Fruit fly (Drosophila melanogaster): Measurements from ENCODE around the gene CG4836.

The CG4836 gene

dm6 chr3R:20013404-20013922 lies at the start of gene CG4836, which contains the start of gene CG17190:
Gene CG4836, plus strand, starts transcription at chr3R:20013872.
Gene CG17190, minus strand, starts transcription at chr3R:20013504.
- no peak for TF ChIP-seq CG11294 (GFP tag; IDR thresholded peaks at IDR 0.05)
- no peak for TF ChIP-seq spab (GFP tag; optimal IDR thresholded peaks at IDR 0.05)
- no peak for TF ChIP-seq CG11762 (GFP tag; optimal IDR thresholded peaks at IDR 0.05; ENCODE audit: insufficient read depth)
- no peak for TF ChIP-seq CG16779 (tag; optimal IDR thresholded peaks at IDR 0.05)
- no peak for TF ChIP-seq CG8319 (GFP tag; optimal IDR thresholded peaks at IDR 0.05)
- TF ChIP-seq fd59A (GFP tag; optimal IDR thresholded peaks at IDR 0.05) = no peak
- no peak for TF ChIP-seq CG7368 (GFP tag; optimal IDR thresholded peaks at IDR 0.05)

DNA sequence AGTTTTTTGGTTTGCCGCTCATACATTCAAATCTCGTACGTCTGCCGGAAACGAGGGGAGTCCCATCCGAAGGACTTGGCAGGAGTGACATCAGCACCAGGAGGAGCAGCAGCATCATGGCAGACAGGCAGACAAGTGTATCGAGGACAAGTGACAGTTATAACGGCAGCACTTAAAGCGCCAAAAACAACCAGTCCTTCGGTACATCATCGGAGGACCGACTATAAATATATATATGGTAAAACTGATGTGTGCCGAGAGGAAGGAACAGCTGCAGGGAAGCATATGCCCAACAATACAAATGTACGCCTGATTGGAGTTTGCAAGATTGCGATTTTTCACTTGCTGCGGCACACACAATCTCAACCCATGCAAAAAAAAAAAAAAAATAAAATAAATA lies 45.0 kb upstream of the CG4836 start:
- TF ChIP-seq CG11762 (GFP tag; optimal IDR thresholded peaks at IDR 0.05; ENCODE audit: insufficient read depth) = no peak
- TF ChIP-seq dac (GFP tag; optimal IDR thresholded peaks at IDR 0.05) = no peak
- no peak for TF ChIP-seq cyc (GFP tag; optimal IDR thresholded peaks at IDR 0.05)
- TF ChIP-seq CG4318 (GFP tag; optimal IDR thresholded peaks at IDR 0.05) = no peak
- TF ChIP-seq CG8319 (GFP tag; optimal IDR thresholded peaks at IDR 0.05) = no peak
- no peak for TF ChIP-seq Hr39 (GFP tag; optimal IDR thresholded peaks at IDR 0.05)
- TF ChIP-seq CG10669 (GFP tag; optimal IDR thresholded peaks at IDR 0.05) = no peak

- TF ChIP-seq Eip93F (GFP tag; optimal IDR thresholded peaks at IDR 0.05) (no peak), Sox15 (GFP tag; optimal IDR thresholded peaks at IDR 0.05) (no peak), eg (GFP tag; IDR thresholded peaks at IDR 0.05) (no peak), CG6276 (GFP tag; optimal IDR thresholded peaks at IDR 0.05) (no peak)
These were observed 41.1 kb upstream of the CG4836 start, which contains the start of gene CG31213 for dm6 chr3R:19972598-19972997. Gene CG31213, plus strand, starts transcription at chr3R:19972898.

DNA sequence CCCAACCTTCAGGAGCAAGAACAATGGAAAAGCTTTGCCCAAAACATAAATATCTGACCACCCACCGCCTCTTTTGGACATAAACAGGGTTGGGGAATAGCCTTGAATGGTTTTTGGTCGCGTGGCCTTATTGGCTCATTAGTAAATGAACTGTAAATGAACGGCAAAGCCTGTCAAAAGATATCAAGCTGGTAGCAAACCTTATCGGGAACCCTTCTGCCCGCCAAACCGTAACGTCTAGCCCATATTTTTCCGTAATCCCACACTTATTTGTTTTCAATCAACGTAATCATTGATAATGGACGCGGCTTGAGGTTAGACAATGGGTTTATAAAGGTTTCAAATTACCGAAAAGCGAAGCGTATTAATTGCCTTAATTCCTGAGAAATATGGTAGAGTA lies 28.3 kb upstream of the CG4836 start:
- TF ChIP-seq CG6163 (GFP tag; IDR thresholded peaks at IDR 0.05) (no peak), CG9139 (GFP tag; optimal IDR thresholded peaks at IDR 0.05) (no peak), OdsH (GFP tag; optimal IDR thresholded peaks at IDR 0.05) (no peak), CG11902 (GFP tag; optimal IDR thresholded peaks at IDR 0.05) (no peak), Met (GFP tag; optimal IDR thresholded peaks at IDR 0.05) (no peak), Ets21C (GFP tag; optimal IDR thresholded peaks at IDR 0.05) (no peak), CG3032 (tag; optimal IDR thresholded peaks at IDR 0.05) (no peak), spab (GFP tag; optimal IDR thresholded peaks at IDR 0.05) (no peak), topi (GFP tag; optimal IDR thresholded peaks at IDR 0.05) (no peak), CG6808 (GFP tag; optimal IDR thresholded peaks at IDR 0.05) (no peak), CG10631 (GFP tag; optimal IDR thresholded peaks at IDR 0.05) (no peak), dac (GFP tag; optimal IDR thresholded peaks at IDR 0.05) (no peak), Sox102F (GFP tag; optimal IDR thresholded peaks at IDR 0.05) (no peak), dsx (GFP tag; optimal IDR thresholded peaks at IDR 0.05; ENCODE audit: poor library complexity, severe bottlenecking) (no peak), Gug (GFP tag; IDR thresholded peaks at IDR 0.05) (no peak), CG31627 (GFP tag; optimal IDR thresholded peaks at IDR 0.05) (no peak), CG8119 (GFP tag; IDR thresholded peaks at IDR 0.05) (no peak), CG10669 (GFP tag; optimal IDR thresholded peaks at IDR 0.05) (no peak), Eip75B (GFP tag; optimal IDR thresholded peaks at IDR 0.05) (no peak)

DNA sequence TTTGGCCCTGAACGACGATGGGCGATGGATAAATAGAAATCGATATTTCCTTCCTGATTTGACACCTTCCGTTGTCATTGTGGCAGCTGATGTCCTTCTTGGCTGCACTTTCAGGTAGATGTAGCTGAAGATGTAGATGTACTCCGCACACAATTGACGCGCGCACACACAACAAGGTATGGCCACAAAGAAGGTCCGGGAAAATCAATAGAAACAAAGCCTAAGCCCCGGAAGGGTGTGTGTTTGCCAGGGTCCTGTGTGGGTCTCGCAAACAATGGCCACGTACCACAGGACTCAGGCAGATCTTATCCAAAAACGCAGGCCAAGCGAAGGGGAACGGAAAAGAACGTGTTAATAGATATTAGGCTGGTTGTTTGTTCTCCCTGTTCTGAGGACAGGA lies 18.3 kb upstream of the CG4836 start:
- TF ChIP-seq net (GFP tag; optimal IDR thresholded peaks at IDR 0.05) (no peak), fkh (GFP tag; optimal IDR thresholded peaks at IDR 0.05) (peak; percentile 54), CG4318 (GFP tag; optimal IDR thresholded peaks at IDR 0.05) (no peak), topi (GFP tag; optimal IDR thresholded peaks at IDR 0.05) (no peak), CG3032 (tag; optimal IDR thresholded peaks at IDR 0.05) (no peak)
